Worm (Caenorhabditis elegans) whole organism, L1 larva: ENCODE data around the gene nstp-2.

ENCODE experiments used
- alr-1 ChIP-seq: fragments of 200-800 bp; sonication (Bioruptor generic); optimal IDR thresholded peaks from 2 replicates; lab custom pipeline; 2018; ENCODE audit warnings: borderline replicate concordance, mild to moderate bottlenecking, missing genetic modification characterization, missing compliant biosample characterization
- aly-2 ChIP-seq: fragments of 150-350 bp; optimal IDR thresholded peaks from 2 replicates; lab custom pipeline; 2014; ENCODE audit warnings: missing biosample characterization, missing genetic modification characterization
- blmp-1 ChIP-seq: fragments of 150-350 bp; optimal IDR thresholded peaks from 2 replicates; lab custom pipeline; 2014; ENCODE audit warnings: missing biosample characterization, missing genetic modification characterization
- jun-1 ChIP-seq: fragments of 150-350 bp; optimal IDR thresholded peaks from 2 replicates; lab custom pipeline; 2014; ENCODE audit warnings: missing biosample characterization, missing genetic modification reagents, missing genetic modification characterization
- lsy-2 ChIP-seq, 2 experiments: fragments of 150-350 bp; optimal IDR thresholded peaks; 2 replicates each; lab custom pipeline; 2014; ENCODE audit warnings: missing biosample characterization in 2 of 2, missing genetic modification characterization in 2 of 2
- mdl-1 ChIP-seq, 2 experiments: fragments of 150-350 bp; optimal IDR thresholded peaks; 2 replicates each; lab custom pipeline; 2014 to 2017; ENCODE audit warnings: missing biosample characterization in 2 of 2, missing genetic modification characterization in 2 of 2, inconsistent platforms in 1 of 2
- nhr-20 ChIP-seq: sonication (generic microtip); optimal IDR thresholded peaks from 2 replicates; lab custom pipeline; 2016; ENCODE audit warnings: mild to moderate bottlenecking, missing genetic modification characterization, missing compliant biosample characterization
- nhr-76 ChIP-seq: sonication (generic microtip); optimal IDR thresholded peaks from 2 replicates; lab custom pipeline; 2017; ENCODE audit warnings: missing biosample characterization, missing genetic modification characterization
- nhr-90 ChIP-seq: sonication (generic microtip); optimal IDR thresholded peaks from 2 replicates; lab custom pipeline; 2016; ENCODE audit warnings: mild to moderate bottlenecking, missing genetic modification characterization, missing compliant biosample characterization; ENCODE audit not compliant: poor library complexity
- unc-130 ChIP-seq: fragments of 150-350 bp; optimal IDR thresholded peaks from 2 replicates; lab custom pipeline; 2017; ENCODE audit warnings: missing biosample characterization, missing genetic modification characterization, inconsistent platforms
- unc-62 ChIP-seq: fragments of 150-350 bp; optimal IDR thresholded peaks from 2 replicates; lab custom pipeline; 2014; ENCODE audit warnings: missing biosample characterization, missing genetic modification reagents, missing genetic modification characterization
- unc-86 ChIP-seq: sonication (generic microtip); optimal IDR thresholded peaks from 2 replicates; lab custom pipeline; 2016; ENCODE audit warnings: missing genetic modification characterization, missing compliant biosample characterization
- ztf-11 ChIP-seq, 2 experiments: sonication (generic microtip); optimal IDR thresholded peaks; 2 replicates each; lab custom pipeline; 2016 to 2017; ENCODE audit warnings: missing genetic modification characterization in 2 of 2, missing biosample characterization in 1 of 2, missing compliant biosample characterization in 1 of 2

- TF ChIP-seq blmp-1, result no peak
- no peak for TF ChIP-seq unc-62 (GFP tag; lab: Kevin White, UChicago)
- TF ChIP-seq ztf-11 (tag; optimal IDR thresholded peaks at IDR 0.05; lab: Kevin White, UChicago), result no peak
- no peak for TF ChIP-seq jun-1 (tag; lab: Kevin White, UChicago)
- no peak for TF ChIP-seq unc-86 (tag; lab: Kevin White, UChicago)
- TF ChIP-seq mdl-1 (tag; optimal IDR thresholded peaks at IDR 0.05; lab: Kevin White, UChicago), result no peak
- TF ChIP-seq nhr-90 (tag; lab: Kevin White, UChicago), result no peak
- TF ChIP-seq aly-2 (tag; lab: Kevin White, UChicago), result no peak
- no peak for TF ChIP-seq unc-130
- TF ChIP-seq alr-1 (tag; lab: Kevin White, UChicago), result no peak
- no peak for TF ChIP-seq lsy-2 (tag; optimal IDR thresholded peaks at IDR 0.05; lab: Kevin White, UChicago)
- TF ChIP-seq nhr-20 (tag; lab: Kevin White, UChicago), result no peak
- no peak for TF ChIP-seq nhr-76 (tag; lab: Kevin White, UChicago)
Measured at ce11 chrIV:6634789-6635188, 28.8 kb upstream of the nstp-2 start, which contains the start of gene metl-13.
